Fruit fly (Drosophila melanogaster) whole organism, wandering third instar larva: ENCODE measurements around the gene CG34266.

ENCODE experiments used
- Abd-B ChIP-seq: fragments of >200 bp; optimal IDR thresholded peaks from 2 replicates; lab custom pipeline; 2017; ENCODE audit warnings: missing biosample characterization, missing genetic modification characterization
- CG32264 ChIP-seq: fragments of 200-800 bp; sonication (Bioruptor generic); optimal IDR thresholded peaks from 2 replicates; lab custom pipeline; 2016; ENCODE audit warnings: missing biosample characterization, missing genetic modification characterization
- CG9705 ChIP-seq: fragments of 200-800 bp; sonication (Bioruptor generic); optimal IDR thresholded peaks from 2 replicates; lab custom pipeline; 2018; ENCODE audit warnings: missing biosample characterization, mild to moderate bottlenecking, missing genetic modification characterization
- Dfd ChIP-seq: fragments of >200 bp; optimal IDR thresholded peaks from 2 replicates; lab custom pipeline; 2017; ENCODE audit warnings: missing biosample characterization, missing genetic modification characterization
- GATAd ChIP-seq: sonication (Bioruptor generic); optimal IDR thresholded peaks from 2 replicates; lab custom pipeline; 2016; ENCODE audit warnings: missing biosample characterization, missing genetic modification characterization
- Hnf4 ChIP-seq: fragments of 200-800 bp; sonication (Bioruptor generic); optimal IDR thresholded peaks from 2 replicates; lab custom pipeline; 2016; ENCODE audit warnings: missing biosample characterization, mild to moderate bottlenecking, missing genetic modification characterization
- Hr78 ChIP-seq: fragments of >200 bp; optimal IDR thresholded peaks from 2 replicates; lab custom pipeline; 2017; ENCODE audit warnings: missing biosample characterization, missing genetic modification characterization
- Hr83 ChIP-seq: fragments of 200-300 bp; sonication (Bioruptor generic); optimal IDR thresholded peaks from 2 replicates; lab custom pipeline; 2016; ENCODE audit warnings: missing biosample characterization, mild to moderate bottlenecking, missing genetic modification characterization, moderate library complexity; ENCODE audit not compliant: poor library complexity, severe bottlenecking
- Jra ChIP-seq: sonication (Bioruptor generic); optimal IDR thresholded peaks from 2 replicates; lab custom pipeline; 2016; ENCODE audit warnings: missing biosample characterization, missing genetic modification characterization
- Mio ChIP-seq: sonication (Bioruptor generic); optimal IDR thresholded peaks from 2 replicates; lab custom pipeline; 2016; ENCODE audit warnings: missing biosample characterization, missing genetic modification characterization
- Myc ChIP-seq: fragments of >200 bp; optimal IDR thresholded peaks from 2 replicates; lab custom pipeline; 2017
- N ChIP-seq: fragments of >200 bp; optimal IDR thresholded peaks from 2 replicates; lab custom pipeline; 2018; ENCODE audit warnings: missing biosample characterization, missing external identifiers, missing genetic modification characterization
- OdsH ChIP-seq: fragments of 200-800 bp; sonication (Bioruptor generic); optimal IDR thresholded peaks from 2 replicates; lab custom pipeline; 2016; ENCODE audit warnings: missing biosample characterization, mild to moderate bottlenecking, missing genetic modification characterization
- Rel ChIP-seq, 2 experiments: fragments of 200-800 bp; sonication (Bioruptor generic) in 1 of 2; optimal IDR thresholded peaks; 2 replicates in 1 of 2; 3 replicates in 1 of 2; lab custom pipeline; 2016 to 2019; ENCODE audit warnings: mild to moderate bottlenecking in 2 of 2, missing biosample characterization in 2 of 2, missing genetic modification characterization in 2 of 2, moderate library complexity in 1 of 2
- Sp1 ChIP-seq: fragments of 200-800 bp; sonication (Bioruptor generic); optimal IDR thresholded peaks from 3 replicates; lab custom pipeline; 2019; ENCODE audit warnings: missing biosample characterization, mild to moderate bottlenecking, missing genetic modification characterization, moderate library complexity
- Vsx2 ChIP-seq: fragments of 200-300, 225-300 bp; sonication (Bioruptor generic); optimal IDR thresholded peaks from 2 replicates; lab custom pipeline; 2018; ENCODE audit warnings: missing biosample characterization, missing genetic modification characterization; ENCODE audit not compliant: partially characterized antibody
- br ChIP-seq: fragments of 200-800 bp; sonication (Bioruptor generic); optimal IDR thresholded peaks from 2 replicates; lab custom pipeline; 2016; ENCODE audit warnings: missing biosample characterization, missing genetic modification characterization
- brk ChIP-seq: fragments of 200-800 bp; sonication (Bioruptor generic); optimal IDR thresholded peaks from 2 replicates; lab custom pipeline; 2016; ENCODE audit warnings: missing biosample characterization, mild to moderate bottlenecking, missing genetic modification characterization
- dmrt93B ChIP-seq: fragments of 200-800 bp; sonication (Bioruptor generic); optimal IDR thresholded peaks from 2 replicates; lab custom pipeline; 2018; ENCODE audit warnings: missing biosample characterization, mild to moderate bottlenecking, missing genetic modification characterization
- dsf ChIP-seq: sonication (Bioruptor generic); optimal IDR thresholded peaks from 2 replicates; lab custom pipeline; 2016; ENCODE audit warnings: missing biosample characterization, missing genetic modification characterization, borderline replicate concordance
- ey ChIP-seq: fragments of 200-800 bp; sonication (Bioruptor generic); optimal IDR thresholded peaks from 2 replicates; lab custom pipeline; 2016; ENCODE audit warnings: missing biosample characterization, missing genetic modification characterization
- foxo ChIP-seq, 2 experiments: fragments of 200-800 bp; sonication (Bioruptor generic); optimal IDR thresholded peaks; 2 replicates in 1 of 2; 3 replicates in 1 of 2; lab custom pipeline; 2016 to 2017; ENCODE audit warnings: missing biosample characterization in 2 of 2, missing genetic modification characterization in 2 of 2
- h ChIP-seq: fragments of 200-800 bp; sonication (Bioruptor generic); optimal IDR thresholded peaks from 3 replicates; lab custom pipeline; 2016; ENCODE audit warnings: missing biosample characterization, mild to moderate bottlenecking, missing genetic modification characterization
- jim ChIP-seq: fragments of 175-275, 200-325 bp; sonication (Bioruptor generic); optimal IDR thresholded peaks from 2 replicates; lab custom pipeline; 2016; ENCODE audit warnings: missing biosample characterization, mild to moderate bottlenecking, missing genetic modification characterization
- lola ChIP-seq: fragments of >200 bp; optimal IDR thresholded peaks from 2 replicates; lab custom pipeline; 2017; ENCODE audit warnings: missing biosample characterization, missing genetic modification characterization
- pan ChIP-seq: fragments of >200 bp; optimal IDR thresholded peaks from 2 replicates; lab custom pipeline; 2017
- psq ChIP-seq: fragments of 200-800 bp; sonication (Bioruptor generic); optimal IDR thresholded peaks from 3 replicates; lab custom pipeline; 2017; ENCODE audit warnings: missing biosample characterization, mild to moderate bottlenecking, missing genetic modification characterization, moderate library complexity
- rgr ChIP-seq: fragments of 200-800 bp; sonication (Bioruptor generic); optimal IDR thresholded peaks from 3 replicates; lab custom pipeline; 2016; ENCODE audit warnings: missing biosample characterization, mild to moderate bottlenecking, missing genetic modification characterization
- sage ChIP-seq: fragments of 200-800 bp; sonication (Bioruptor generic); optimal IDR thresholded peaks from 2 replicates; lab custom pipeline; 2016; ENCODE audit warnings: missing biosample characterization, mild to moderate bottlenecking, missing genetic modification characterization
- sv ChIP-seq: fragments of 200-800 bp; sonication (Bioruptor generic); optimal IDR thresholded peaks from 3 replicates; lab custom pipeline; 2016; ENCODE audit warnings: missing biosample characterization, missing genetic modification characterization
- tai ChIP-seq: sonication (Bioruptor generic); optimal IDR thresholded peaks from 2 replicates; lab custom pipeline; 2016; ENCODE audit warnings: missing biosample characterization, missing genetic modification characterization
- usp ChIP-seq: fragments of >200 bp; optimal IDR thresholded peaks from 2 replicates; lab custom pipeline; 2017; ENCODE audit warnings: missing biosample characterization, missing genetic modification characterization
- woc ChIP-seq: sonication (Bioruptor generic); optimal IDR thresholded peaks from 2 replicates; lab custom pipeline; 2016; ENCODE audit warnings: missing biosample characterization, mild to moderate bottlenecking, missing genetic modification characterization

The CG34266 gene

DNA sequence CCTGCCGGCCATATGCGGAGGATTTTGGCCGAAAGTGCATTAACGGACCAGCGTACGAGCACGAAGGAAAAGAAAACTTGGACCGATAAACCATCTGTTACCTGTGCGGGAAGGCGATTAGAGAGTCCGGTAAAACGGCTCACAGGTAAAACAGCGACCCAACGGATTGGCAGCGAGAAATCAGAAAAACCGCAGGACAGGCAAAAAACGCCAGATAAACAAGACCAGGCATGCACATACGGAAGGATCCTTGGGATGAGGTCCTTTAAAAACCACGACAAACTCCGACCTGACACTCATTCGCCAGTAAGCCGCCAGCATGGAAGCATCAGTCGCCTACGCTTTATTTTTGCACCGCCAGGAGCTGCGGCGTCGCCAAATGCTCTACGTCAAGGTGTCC lies at the start of gene CG34266:
Gene CG34266 (plus strand): TSS at position 301 of the 400 bp plus-strand sequence.
- no peak for TF ChIP-seq Abd-B (GFP tag; lab: Kevin White, UChicago)
- TF ChIP-seq OdsH: no peak
- TF ChIP-seq Dfd: no peak
- TF ChIP-seq rgr (GFP tag; lab: Kevin White, UChicago): no peak
- TF ChIP-seq sage (GFP tag; lab: Kevin White, UChicago): no peak
- TF ChIP-seq Myc (lab: Kevin White, UChicago): no peak
- TF ChIP-seq woc (GFP tag; lab: Kevin White, UChicago): no peak
- TF ChIP-seq jim: no peak
- no peak for TF ChIP-seq brk (GFP tag; lab: Kevin White, UChicago)
- no peak for TF ChIP-seq CG9705 (GFP tag; lab: Kevin White, UChicago)
- no peak for TF ChIP-seq sv (GFP tag; lab: Kevin White, UChicago)
- no peak for TF ChIP-seq foxo (GFP tag; optimal IDR thresholded peaks at IDR 0.05; lab: Kevin White, UChicago)
- no peak for TF ChIP-seq pan (lab: Kevin White, UChicago)
- TF ChIP-seq Jra (GFP tag; lab: Kevin White, UChicago): no peak
- no peak for TF ChIP-seq tai (GFP tag; lab: Kevin White, UChicago)
- TF ChIP-seq Rel (GFP tag; optimal IDR thresholded peaks at IDR 0.05; lab: Kevin White, UChicago): no peak
- no peak for TF ChIP-seq Rel (tag; optimal IDR thresholded peaks at IDR 0.05; lab: Kevin White, UChicago)
- no peak for TF ChIP-seq dsf (GFP tag; lab: Kevin White, UChicago)
- no peak for TF ChIP-seq CG32264
- no peak for TF ChIP-seq dmrt93B (GFP tag; lab: Kevin White, UChicago)

- TF ChIP-seq Hr83 (no peak), Jra (GFP tag; lab: Kevin White, UChicago) (no peak), h (GFP tag; lab: Kevin White, UChicago) (no peak), Hnf4 (no peak), psq (GFP tag; lab: Kevin White, UChicago) (no peak), Rel (GFP tag; optimal IDR thresholded peaks at IDR 0.05; lab: Kevin White, UChicago) (no peak), Rel (tag; optimal IDR thresholded peaks at IDR 0.05; lab: Kevin White, UChicago) (no peak), GATAd (GFP tag; lab: Kevin White, UChicago) (no peak)
- TF ChIP-seq, all 38 proteins: peak for 0
Observed at dm6 chr3L:4634689-4635088, 42.9 kb upstream of the CG34266 start, which contains the start of gene CG13716. TSS of gene CG13716 (minus strand) at chr3L:4634789.

- TF ChIP-seq Myc (lab: Kevin White, UChicago) (no peak), Mio (GFP tag; lab: Kevin White, UChicago) (no peak), OdsH (no peak), GATAd (GFP tag; lab: Kevin White, UChicago) (no peak), ey (no peak), br (no peak), lola (GFP tag; lab: Kevin White, UChicago) (no peak), Vsx2 (no peak), usp (GFP tag; lab: Kevin White, UChicago) (no peak), h (GFP tag; lab: Kevin White, UChicago) (no peak), Sp1 (GFP tag; lab: Kevin White, UChicago) (no peak), Rel (GFP tag; optimal IDR thresholded peaks at IDR 0.05; lab: Kevin White, UChicago) (no peak), Rel (tag; optimal IDR thresholded peaks at IDR 0.05; lab: Kevin White, UChicago) (no peak), brk (GFP tag; lab: Kevin White, UChicago) (no peak), Abd-B (GFP tag; lab: Kevin White, UChicago) (no peak), Hr78 (GFP tag; lab: Kevin White, UChicago) (no peak), psq (GFP tag; lab: Kevin White, UChicago) (no peak), foxo (GFP tag; optimal IDR thresholded peaks at IDR 0.05; lab: Kevin White, UChicago) (no peak)
Observed at dm6 chr3L:4647976-4648375, 29.7 kb upstream of the CG34266 start, which contains the start of gene TTLL1B. TSS of gene TTLL1B (plus strand) at chr3L:4648276.

DNA sequence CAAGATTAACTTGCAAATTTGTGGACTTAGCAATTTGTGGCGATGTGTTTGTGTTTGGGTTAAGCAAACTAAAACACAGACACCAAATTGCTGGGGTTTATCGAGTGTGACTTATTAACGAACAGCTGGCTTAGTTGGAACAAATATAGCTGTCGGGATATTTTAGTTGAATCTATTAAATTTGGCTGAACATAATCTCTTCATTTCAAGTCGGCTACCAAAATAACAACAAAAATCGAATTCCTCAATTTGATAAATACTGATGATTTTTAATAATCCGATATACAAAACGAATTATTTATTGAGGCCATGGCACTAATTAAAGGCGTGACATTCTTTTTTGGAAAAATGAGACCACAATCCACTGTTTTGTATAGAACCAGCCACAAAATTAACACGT lies 10.3 kb upstream of the CG34266 start, which contains the start of gene CG32236:
Gene CG32236 (minus strand): TSS at position 101 of the 400 bp plus-strand sequence.
- TF ChIP-seq jim (no peak), Sp1 (GFP tag; lab: Kevin White, UChicago) (no peak), Hr83 (no peak), sage (GFP tag; lab: Kevin White, UChicago) (no peak), Dfd (no peak), psq (GFP tag; lab: Kevin White, UChicago) (no peak), Myc (lab: Kevin White, UChicago) (no peak), pan (lab: Kevin White, UChicago) (no peak), foxo (GFP tag; optimal IDR thresholded peaks at IDR 0.05; lab: Kevin White, UChicago) (no peak), Jra (GFP tag; lab: Kevin White, UChicago) (no peak), rgr (GFP tag; lab: Kevin White, UChicago) (no peak), tai (GFP tag; lab: Kevin White, UChicago) (no peak), GATAd (GFP tag; lab: Kevin White, UChicago) (no peak), dmrt93B (GFP tag; lab: Kevin White, UChicago) (no peak), N (GFP tag; lab: Kevin White, UChicago) (no peak), Rel (GFP tag; optimal IDR thresholded peaks at IDR 0.05; lab: Kevin White, UChicago) (no peak), Rel (tag; optimal IDR thresholded peaks at IDR 0.05; lab: Kevin White, UChicago) (no peak)
